Worm (Caenorhabditis elegans) whole organism, late embryonic: ENCODE data around the gene srz-62.

Experiments used
- C08G9.2 ChIP-seq: sonication (generic microtip); optimal IDR thresholded peaks from 2 replicates; lab custom pipeline; 2016; ENCODE audit warnings: mild to moderate bottlenecking, missing genetic modification characterization, moderate library complexity, missing compliant biosample characterization
- C38D4.7 ChIP-seq: fragments of 200-800 bp; sonication (Bioruptor generic); optimal IDR thresholded peaks from 2 replicates; lab custom pipeline; 2018; ENCODE audit warnings: mild to moderate bottlenecking, missing genetic modification characterization, moderate library complexity, missing compliant biosample characterization
- F13H6.1 ChIP-seq: sonication (generic microtip); optimal IDR thresholded peaks from 2 replicates; lab custom pipeline; 2016; ENCODE audit warnings: missing genetic modification characterization, missing compliant biosample characterization
- T23F11.4 ChIP-seq: fragments of 200-800 bp; sonication (Bioruptor generic); optimal IDR thresholded peaks from 2 replicates; lab custom pipeline; 2018; ENCODE audit warnings: mild to moderate bottlenecking, missing genetic modification characterization, missing compliant biosample characterization
- ceh-14 ChIP-seq: sonication (generic microtip); optimal IDR thresholded peaks from 2 replicates; lab custom pipeline; 2016; ENCODE audit warnings: missing genotype, missing genetic modification characterization, missing compliant biosample characterization
- ceh-2 ChIP-seq: sonication (generic microtip); optimal IDR thresholded peaks from 2 replicates; lab custom pipeline; 2016; ENCODE audit warnings: missing genotype, missing genetic modification characterization, missing compliant biosample characterization
- ceh-24 ChIP-seq: sonication (generic microtip); optimal IDR thresholded peaks from 2 replicates; lab custom pipeline; 2016; ENCODE audit warnings: mild to moderate bottlenecking, missing genetic modification characterization, missing compliant biosample characterization
- ceh-30 ChIP-seq: fragments of 150-350 bp; optimal IDR thresholded peaks from 2 replicates; lab custom pipeline; 2014; ENCODE audit warnings: missing biosample characterization, missing genetic modification characterization
- ceh-31 ChIP-seq: sonication (generic microtip); optimal IDR thresholded peaks from 2 replicates; lab custom pipeline; 2016; ENCODE audit warnings: missing genetic modification characterization, missing compliant biosample characterization
- ceh-34 ChIP-seq: sonication (generic microtip); optimal IDR thresholded peaks from 2 replicates; lab custom pipeline; 2016; ENCODE audit warnings: mild to moderate bottlenecking, missing genetic modification characterization, missing compliant biosample characterization
- ceh-45 ChIP-seq: fragments of 200-800 bp; sonication (Bioruptor generic); IDR thresholded peaks from 2 replicates; pipeline ENCODE4 v1.3.6; 2022; ENCODE audit warnings: missing genetic modification reagents, missing genetic modification characterization, missing compliant biosample characterization
- ceh-48 ChIP-seq: sonication (generic microtip); optimal IDR thresholded peaks from 2 replicates; lab custom pipeline; 2016; ENCODE audit warnings: missing genetic modification characterization, inconsistent platforms, missing compliant biosample characterization
- ceh-6 ChIP-seq: fragments of 200-800 bp; sonication (Bioruptor generic); optimal IDR thresholded peaks from 2 replicates; lab custom pipeline; 2018; ENCODE audit warnings: mild to moderate bottlenecking, missing genetic modification characterization, missing compliant biosample characterization
- che-1 ChIP-seq: sonication (generic microtip); optimal IDR thresholded peaks from 2 replicates; lab custom pipeline; 2016; ENCODE audit warnings: mild to moderate bottlenecking, missing genetic modification characterization, missing compliant biosample characterization
- dmd-4 ChIP-seq: sonication (generic microtip); optimal IDR thresholded peaks from 2 replicates; lab custom pipeline; 2016; ENCODE audit warnings: borderline replicate concordance, missing genetic modification characterization, missing compliant biosample characterization
- ets-4 ChIP-seq: sonication (generic microtip); optimal IDR thresholded peaks from 2 replicates; lab custom pipeline; 2016; ENCODE audit warnings: missing genetic modification characterization, missing compliant biosample characterization
- eyg-1 ChIP-seq: sonication (generic microtip); optimal IDR thresholded peaks from 2 replicates; lab custom pipeline; 2016; ENCODE audit warnings: missing genotype, missing genetic modification characterization, missing compliant biosample characterization
- fkh-6 ChIP-seq: sonication (generic microtip); optimal IDR thresholded peaks from 2 replicates; lab custom pipeline; 2016; ENCODE audit warnings: missing genetic modification characterization, missing compliant biosample characterization
- gmeb-2 ChIP-seq: sonication (generic microtip); optimal IDR thresholded peaks from 2 replicates; lab custom pipeline; 2016; ENCODE audit warnings: missing genetic modification characterization, inconsistent platforms, missing compliant biosample characterization
- hlh-13 ChIP-seq: fragments of 200-800 bp; sonication (Bioruptor generic); optimal IDR thresholded peaks from 2 replicates; lab custom pipeline; 2018; ENCODE audit warnings: mild to moderate bottlenecking, missing genetic modification characterization, missing compliant biosample characterization
- lin-11 ChIP-seq: fragments of 200-800 bp; sonication (Bioruptor generic); optimal IDR thresholded peaks from 2 replicates; lab custom pipeline; 2018; ENCODE audit warnings: mild to moderate bottlenecking, missing genetic modification characterization, missing compliant biosample characterization
- madf-2 ChIP-seq: sonication (generic microtip); optimal IDR thresholded peaks from 2 replicates; lab custom pipeline; 2017; ENCODE audit warnings: missing genetic modification characterization, missing compliant biosample characterization
- nfya-1 ChIP-seq: sonication (generic microtip); optimal IDR thresholded peaks from 2 replicates; lab custom pipeline; 2017; ENCODE audit warnings: missing genetic modification characterization, mild to moderate bottlenecking, missing compliant biosample characterization, antibody characterized with exemption, moderate library complexity
- nhr-11 ChIP-seq: fragments of 150-350 bp; optimal IDR thresholded peaks from 2 replicates; lab custom pipeline; 2014; ENCODE audit warnings: missing biosample characterization, missing genetic modification characterization
- nhr-232 ChIP-seq: sonication (generic microtip); optimal IDR thresholded peaks from 2 replicates; lab custom pipeline; 2016; ENCODE audit warnings: missing genetic modification characterization, missing compliant biosample characterization
- pat-9 ChIP-seq: fragments of 200-800 bp; sonication (Bioruptor generic); optimal IDR thresholded peaks from 2 replicates; lab custom pipeline; 2018; ENCODE audit warnings: mild to moderate bottlenecking, missing genetic modification characterization, moderate library complexity, missing compliant biosample characterization
- pha-2 ChIP-seq: sonication (generic microtip); optimal IDR thresholded peaks from 2 replicates; lab custom pipeline; 2017; ENCODE audit warnings: mild to moderate bottlenecking, missing genetic modification characterization, missing compliant biosample characterization
- ref-2 ChIP-seq: sonication (generic microtip); optimal IDR thresholded peaks from 2 replicates; lab custom pipeline; 2016; ENCODE audit warnings: missing genetic modification characterization, missing compliant biosample characterization
- rnt-1 ChIP-seq: sonication (generic microtip); optimal IDR thresholded peaks from 2 replicates; lab custom pipeline; 2016; ENCODE audit warnings: missing genetic modification characterization, missing compliant biosample characterization
- sdc-2 ChIP-seq: sonication (generic microtip); optimal IDR thresholded peaks from 2 replicates; lab custom pipeline; 2016; ENCODE audit warnings: missing genotype, missing genetic modification characterization, missing compliant biosample characterization
- sox-2 ChIP-seq: fragments of 200-800 bp; sonication (Bioruptor generic); IDR thresholded peaks from 2 replicates; pipeline ENCODE4 v1.3.6; 2022; ENCODE audit warnings: missing genetic modification reagents, missing genetic modification characterization, missing compliant biosample characterization
- sox-4 ChIP-seq: sonication (generic microtip); optimal IDR thresholded peaks from 2 replicates; lab custom pipeline; 2017; ENCODE audit warnings: mild to moderate bottlenecking, missing genetic modification characterization, inconsistent platforms, missing compliant biosample characterization
- unc-3 ChIP-seq, 2 experiments: fragments of 200-800 bp in 1 of 2; sonication (Bioruptor generic) in 1 of 2; sonication (generic microtip) in 1 of 2; conservative IDR thresholded peaks in 1 of 2; optimal IDR thresholded peaks in 1 of 2; 2 replicates each; pipeline versions ENCODE4 v1.3.6 to Lab custom; 2016 to 2022; ENCODE audit warnings: missing compliant biosample characterization in 2 of 2, missing genetic modification characterization in 2 of 2, missing genetic modification reagents in 1 of 2
- unc-42 ChIP-seq: sonication (generic microtip); optimal IDR thresholded peaks from 2 replicates; lab custom pipeline; 2016; ENCODE audit warnings: missing genotype, missing genetic modification characterization, missing compliant biosample characterization

srz-62 gene

ce11 chrIV:3866018-3866417 is 34.3 kb upstream of the srz-62 start:
- TF ChIP-seq nhr-232 (tag; lab: Kevin White, UChicago): no peak
- no peak for TF ChIP-seq ceh-34 (tag; lab: Kevin White, UChicago)
- TF ChIP-seq sox-4: no peak
- no peak for TF ChIP-seq ceh-24 (tag; lab: Kevin White, UChicago)
- no peak for TF ChIP-seq C08G9.2 (tag; lab: Kevin White, UChicago)
- no peak for TF ChIP-seq lin-11 (tag; lab: Kevin White, UChicago)
- no peak for TF ChIP-seq ets-4
- TF ChIP-seq C38D4.7 (GFP tag; lab: Kevin White, UChicago): no peak
- no peak for TF ChIP-seq fkh-6
- TF ChIP-seq eyg-1: no peak
- no peak for TF ChIP-seq pha-2
- no peak for TF ChIP-seq madf-2 (tag; lab: Kevin White, UChicago)

- TF ChIP-seq sox-4: no peak
- TF ChIP-seq sox-2 (GFP tag; lab: Robert Waterston, UW): no peak
- no peak for TF ChIP-seq C38D4.7 (GFP tag; lab: Kevin White, UChicago)
- TF ChIP-seq unc-42 (tag; lab: Kevin White, UChicago): no peak
- no peak for TF ChIP-seq nfya-1 (tag; lab: Kevin White, UChicago)
- TF ChIP-seq ceh-30 (tag; lab: Kevin White, UChicago): no peak
- no peak for TF ChIP-seq lin-11 (tag; lab: Kevin White, UChicago)
- TF ChIP-seq F13H6.1: no peak
- TF ChIP-seq, all 69 proteins: peak for 0
Measured at ce11 chrIV:3867252-3867651, 33.1 kb upstream of the srz-62 start, which contains the start of gene F37C4.4. F37C4.4 (plus strand) TSS chrIV:3867309.

ce11 chrIV:3869875-3870274 is 30.4 kb upstream of the srz-62 start:
- TF ChIP-seq ref-2 (tag; lab: Kevin White, UChicago) (no peak), T23F11.4 (GFP tag; lab: Kevin White, UChicago) (no peak), dmd-4 (no peak), sox-4 (no peak), F13H6.1 (no peak), ceh-34 (tag; lab: Kevin White, UChicago) (no peak), C38D4.7 (GFP tag; lab: Kevin White, UChicago) (no peak), hlh-13 (GFP tag; lab: Kevin White, UChicago) (no peak), gmeb-2 (tag; lab: Kevin White, UChicago) (no peak), ceh-45 (GFP tag; lab: Robert Waterston, UW) (no peak), pha-2 (no peak)

- TF ChIP-seq nhr-232 (tag; lab: Kevin White, UChicago): no peak
- no peak for TF ChIP-seq fkh-6
- no peak for TF ChIP-seq ceh-6
- TF ChIP-seq che-1: no peak
- no peak for TF ChIP-seq T23F11.4 (GFP tag; lab: Kevin White, UChicago)
- no peak for TF ChIP-seq sdc-2
- no peak for TF ChIP-seq ceh-14 (tag; lab: Kevin White, UChicago)
- no peak for TF ChIP-seq rnt-1
- no peak for TF ChIP-seq lin-11 (tag; lab: Kevin White, UChicago)
- TF ChIP-seq sox-2 (GFP tag; lab: Robert Waterston, UW): no peak
- no peak for TF ChIP-seq C08G9.2 (tag; lab: Kevin White, UChicago)
- no peak for TF ChIP-seq dmd-4
- no peak for TF ChIP-seq nhr-11
- no peak for TF ChIP-seq unc-42 (tag; lab: Kevin White, UChicago)
- TF ChIP-seq unc-3 (GFP tag; conservative IDR thresholded peaks at IDR 0.05; lab: Robert Waterston, UW): no peak
- TF ChIP-seq unc-3 (tag; optimal IDR thresholded peaks at IDR 0.05; lab: Kevin White, UChicago): no peak
- TF ChIP-seq ceh-31: no peak
- no peak for TF ChIP-seq sox-4
- TF ChIP-seq ceh-48 (tag; lab: Kevin White, UChicago): no peak
Measured at ce11 chrIV:3873195-3873594, 27.1 kb upstream of the srz-62 start.

ce11 chrIV:3873706-3874105 is 26.6 kb upstream of the srz-62 start, which contains the start of gene F37C4.5:
F37C4.5 (minus strand) TSS chrIV:3873806.
- TF ChIP-seq gmeb-2 (tag; lab: Kevin White, UChicago) (no peak), ceh-2 (tag; lab: Kevin White, UChicago) (no peak), C38D4.7 (GFP tag; lab: Kevin White, UChicago) (no peak), pat-9 (tag; lab: Kevin White, UChicago) (no peak)
